Fruit fly (Drosophila melanogaster) whole organism, embryonic: ENCODE results near the gene CG7611.

ENCODE experiments used
- Asciz ChIP-seq: fragments of 200-800 bp; sonication (Bioruptor generic); optimal IDR thresholded peaks from 2 replicates; lab custom pipeline; 2017; ENCODE audit warnings: missing biosample characterization, mild to moderate bottlenecking, missing genetic modification characterization, missing genetic modification reagents
- Bdp1 ChIP-seq: fragments of 200-800 bp; sonication (Bioruptor generic); optimal IDR thresholded peaks from 3 replicates; lab custom pipeline; 2016; ENCODE audit warnings: missing biosample characterization, missing genetic modification characterization
- CG10979 ChIP-seq: fragments of 200-800 bp; sonication (Bioruptor generic); optimal IDR thresholded peaks from 2 replicates; lab custom pipeline; 2018; ENCODE audit warnings: missing biosample characterization, mild to moderate bottlenecking, missing genetic modification characterization, moderate library complexity
- CG12391 ChIP-seq: fragments of 200-800 bp; sonication (Bioruptor generic); optimal IDR thresholded peaks from 3 replicates; lab custom pipeline; 2018; ENCODE audit warnings: missing biosample characterization, mild to moderate bottlenecking, missing genetic modification characterization, moderate library complexity
- CG13287 ChIP-seq: fragments of 200-800 bp; sonication (Bioruptor generic); IDR thresholded peaks from 2 replicates; pipeline ENCODE4 v1.3.6; 2022; ENCODE audit warnings: missing biosample characterization, missing genetic modification characterization; ENCODE audit not compliant: partially characterized antibody
- CG13624 ChIP-seq: fragments of 200-800 bp; sonication (Bioruptor generic); optimal IDR thresholded peaks from 2 replicates; lab custom pipeline; 2016; ENCODE audit warnings: missing biosample characterization, missing genetic modification characterization
- CG16863 ChIP-seq: fragments of 200-800 bp; sonication (Bioruptor generic); optimal IDR thresholded peaks from 3 replicates; lab custom pipeline; 2016; ENCODE audit warnings: missing biosample characterization, missing genetic modification characterization
- CG17328 ChIP-seq: fragments of 200-800 bp; sonication (Bioruptor generic); IDR thresholded peaks from 2 replicates; pipeline ENCODE4 v1.3.6; 2022; ENCODE audit warnings: missing biosample characterization, missing genetic modification characterization
- CG17359 ChIP-seq: fragments of 200-800 bp; sonication (Bioruptor generic); optimal IDR thresholded peaks from 3 replicates; lab custom pipeline; 2018; ENCODE audit warnings: missing biosample characterization, mild to moderate bottlenecking, missing genetic modification characterization, moderate library complexity
- CG18262 ChIP-seq: fragments of 200-800 bp; optimal IDR thresholded peaks from 3 replicates; lab custom pipeline; 2019; ENCODE audit warnings: missing biosample characterization, mild to moderate bottlenecking, missing genetic modification characterization, moderate library complexity
- CG2120 ChIP-seq: fragments of 200-800 bp; sonication (Bioruptor generic); optimal IDR thresholded peaks from 3 replicates; lab custom pipeline; 2016; ENCODE audit warnings: missing biosample characterization, missing genetic modification characterization
- CG2712 ChIP-seq: fragments of 200-800 bp; optimal IDR thresholded peaks from 3 replicates; lab custom pipeline; 2019; ENCODE audit warnings: missing biosample characterization, mild to moderate bottlenecking, missing genetic modification characterization, moderate library complexity
- CG3163 ChIP-seq: fragments of 200-800 bp; sonication (Bioruptor generic); optimal IDR thresholded peaks from 3 replicates; lab custom pipeline; 2016; ENCODE audit warnings: missing biosample characterization, missing genetic modification characterization
- CG4424 ChIP-seq: fragments of 200-800 bp; sonication (Bioruptor generic); optimal IDR thresholded peaks from 3 replicates; lab custom pipeline; 2016; ENCODE audit warnings: missing biosample characterization, missing genetic modification characterization
- CG6175 ChIP-seq: fragments of 200-800 bp; sonication (Bioruptor generic); IDR thresholded peaks from 3 replicates; pipeline ENCODE4 v1.3.6; 2022; ENCODE audit warnings: missing biosample characterization, missing genetic modification characterization
- CG7357 ChIP-seq: fragments of 200-800 bp; sonication (Bioruptor generic); IDR thresholded peaks from 3 replicates; pipeline ENCODE4 v1.3.6; 2022; ENCODE audit warnings: missing biosample characterization, missing genetic modification characterization
- CG7745 ChIP-seq: fragments of 200-800 bp; sonication (Bioruptor generic); optimal IDR thresholded peaks from 2 replicates; lab custom pipeline; 2018; ENCODE audit warnings: missing biosample characterization, mild to moderate bottlenecking, missing genetic modification characterization, moderate library complexity
- CG7987 ChIP-seq: fragments of 200-800 bp; sonication (Bioruptor generic); optimal IDR thresholded peaks from 2 replicates; lab custom pipeline; 2018; ENCODE audit warnings: missing biosample characterization, mild to moderate bottlenecking, missing genetic modification characterization, moderate library complexity
- D ChIP-seq, 2 experiments: fragments of 200-800 bp in 1 of 2; fragments of >200 bp in 1 of 2; sonication (Bioruptor generic) in 1 of 2; optimal IDR thresholded peaks; 2 replicates in 1 of 2; 3 replicates in 1 of 2; lab custom pipeline; 2017; ENCODE audit warnings: mild to moderate bottlenecking in 1 of 2, missing biosample characterization in 1 of 2, missing genetic modification characterization in 1 of 2, missing genetic modification reagents in 1 of 2
- D19A ChIP-seq: fragments of 200-800 bp; optimal IDR thresholded peaks from 3 replicates; lab custom pipeline; 2019; ENCODE audit warnings: missing biosample characterization, mild to moderate bottlenecking, missing genetic modification characterization, moderate library complexity
- ERR ChIP-seq: fragments of 200-800 bp; sonication (Bioruptor generic); optimal IDR thresholded peaks from 2 replicates; lab custom pipeline; 2016; ENCODE audit warnings: missing biosample characterization, missing genetic modification characterization
- Ets65A ChIP-seq: fragments of 200-800 bp; sonication (Bioruptor generic); peaks from one replicate; lab custom pipeline; 2016; ENCODE audit warnings: missing biosample characterization, missing genetic modification characterization
- Fer1 ChIP-seq: fragments of 200-800 bp; sonication (Bioruptor generic); optimal IDR thresholded peaks from 2 replicates; lab custom pipeline; 2017; ENCODE audit warnings: missing biosample characterization, mild to moderate bottlenecking, missing genetic modification characterization
- Med ChIP-seq: fragments of 200-800 bp; sonication (Bioruptor generic); peaks from one replicate; lab custom pipeline; 2016; ENCODE audit warnings: missing biosample characterization, missing genetic modification characterization, mild to moderate bottlenecking, inconsistent platforms, moderate library complexity
- NfI ChIP-seq: fragments of 200-800 bp; sonication (Bioruptor generic); optimal IDR thresholded peaks from 3 replicates; lab custom pipeline; 2018; ENCODE audit warnings: missing biosample characterization, mild to moderate bottlenecking, missing genetic modification characterization, moderate library complexity
- Opbp ChIP-seq: fragments of 200-800 bp; sonication (Bioruptor generic); IDR thresholded peaks from 3 replicates; pipeline ENCODE4 v1.3.6; 2022; ENCODE audit warnings: missing biosample characterization, missing genetic modification characterization; ENCODE audit not compliant: partially characterized antibody
- Optix ChIP-seq: fragments of 200-800 bp; sonication (Bioruptor generic); IDR thresholded peaks from 3 replicates; pipeline ENCODE4 v1.3.6; 2022; ENCODE audit warnings: missing biosample characterization, missing genetic modification characterization
- Poxn ChIP-seq: fragments of 200-800 bp; sonication (Bioruptor generic); IDR thresholded peaks from 2 replicates; pipeline ENCODE4 v1.3.6; 2022; ENCODE audit warnings: missing biosample characterization, missing genetic modification characterization
- Ravus ChIP-seq: fragments of 200-800 bp; sonication (Bioruptor generic); IDR thresholded peaks from 2 replicates; pipeline ENCODE4 v1.3.6; 2022; ENCODE audit warnings: missing biosample characterization, missing genetic modification characterization
- Rx ChIP-seq: fragments of 200-800 bp; sonication (Bioruptor generic); IDR thresholded peaks from 2 replicates; pipeline ENCODE4 v1.3.6; 2022; ENCODE audit warnings: missing biosample characterization, missing genetic modification characterization
- Ssrp ChIP-seq: fragments of 200-800 bp; sonication (Bioruptor generic); optimal IDR thresholded peaks from 2 replicates; lab custom pipeline; 2018; ENCODE audit warnings: missing biosample characterization, mild to moderate bottlenecking, missing genetic modification characterization, moderate library complexity
- al ChIP-seq: fragments of 200-800 bp; sonication (Bioruptor generic); IDR thresholded peaks from 2 replicates; pipeline ENCODE4 v1.3.6; 2022; ENCODE audit warnings: missing biosample characterization, missing genetic modification characterization
- chinmo ChIP-seq: fragments of 200-800 bp; sonication (Bioruptor generic); IDR thresholded peaks from 4 replicates; pipeline ENCODE4 v1.3.6; 2022; ENCODE audit warnings: missing biosample characterization, missing genetic modification characterization; ENCODE audit not compliant: partially characterized antibody
- crp ChIP-seq, 2 experiments: fragments of 200-800 bp; sonication (Bioruptor generic); optimal IDR thresholded peaks; 2 replicates in 1 of 2; 3 replicates in 1 of 2; lab custom pipeline; 2017; ENCODE audit warnings: missing biosample characterization in 2 of 2, missing genetic modification characterization in 2 of 2, mild to moderate bottlenecking in 1 of 2, moderate library complexity in 1 of 2
- ewg ChIP-seq: fragments of 200-800 bp; sonication (Bioruptor generic); optimal IDR thresholded peaks from 3 replicates; lab custom pipeline; 2017; ENCODE audit warnings: mild to moderate bottlenecking, missing biosample characterization, missing genetic modification reagents, missing genetic modification characterization
- fd64A ChIP-seq: fragments of 200-800 bp; sonication (Bioruptor generic); optimal IDR thresholded peaks from 3 replicates; lab custom pipeline; 2018; ENCODE audit warnings: missing biosample characterization, mild to moderate bottlenecking, missing genetic modification characterization
- ftz-f1 ChIP-seq: fragments of 200-800 bp; sonication (Bioruptor generic); optimal IDR thresholded peaks from 2 replicates; lab custom pipeline; 2016; ENCODE audit warnings: missing biosample characterization, missing genetic modification characterization
- gt ChIP-seq: fragments of 200-800 bp; sonication (Bioruptor generic); IDR thresholded peaks from 2 replicates; pipeline ENCODE4 v1.3.6; 2022; ENCODE audit warnings: missing biosample characterization, missing genetic modification characterization
- insv ChIP-seq, 2 experiments: fragments of 200-800 bp; sonication (Bioruptor generic); optimal IDR thresholded peaks; 3 replicates each; lab custom pipeline; 2016 to 2018; ENCODE audit warnings: missing biosample characterization in 2 of 2, missing genetic modification characterization in 2 of 2
- kni ChIP-seq: fragments of 200-800 bp; sonication (Bioruptor generic); optimal IDR thresholded peaks from 3 replicates; lab custom pipeline; 2017; ENCODE audit warnings: mild to moderate bottlenecking, missing biosample characterization, missing genetic modification reagents, missing genetic modification characterization
- phol ChIP-seq: fragments of 200-800 bp; sonication (Bioruptor generic); optimal IDR thresholded peaks from 3 replicates; lab custom pipeline; 2018; ENCODE audit warnings: missing biosample characterization, mild to moderate bottlenecking, missing genetic modification characterization, moderate library complexity
- sd ChIP-seq: fragments of 200-800 bp; sonication (Bioruptor generic); optimal IDR thresholded peaks from 3 replicates; lab custom pipeline; 2018; ENCODE audit warnings: missing biosample characterization, mild to moderate bottlenecking, missing genetic modification characterization, moderate library complexity
- sens ChIP-seq: fragments of 200-800 bp; sonication (Bioruptor generic); peaks from one replicate; lab custom pipeline; 2016; ENCODE audit warnings: missing biosample characterization, missing genetic modification characterization
- stwl ChIP-seq: fragments of 200-800 bp; sonication (Bioruptor generic); optimal IDR thresholded peaks from 3 replicates; lab custom pipeline; 2018; ENCODE audit warnings: missing biosample characterization, mild to moderate bottlenecking, missing genetic modification characterization, moderate library complexity
- tll ChIP-seq, 2 experiments: fragments of 200-800 bp in 1 of 2; fragments of >200 bp in 1 of 2; sonication (Bioruptor generic) in 1 of 2; optimal IDR thresholded peaks; 2 replicates each; lab custom pipeline; 2017 to 2019; ENCODE audit warnings: missing biosample characterization in 2 of 2, missing genetic modification characterization in 2 of 2, mild to moderate bottlenecking in 1 of 2, moderate library complexity in 1 of 2
- trem ChIP-seq: fragments of 200-800 bp; optimal IDR thresholded peaks from 3 replicates; lab custom pipeline; 2019; ENCODE audit warnings: missing biosample characterization, mild to moderate bottlenecking, missing genetic modification characterization, moderate library complexity
- usp ChIP-seq: fragments of >200 bp; optimal IDR thresholded peaks from 2 replicates; lab custom pipeline; 2017; ENCODE audit warnings: missing biosample characterization, missing genetic modification characterization

Gene CG7611

dm6 chr3L:21524071-21524889 lies 1.3 kb downstream of the CG7611 start (continued):
- TF ChIP-seq fd64A (GFP tag; lab: Kevin White, UChicago): no peak
- TF ChIP-seq Opbp: no peak
- peak; percentile 38 for TF ChIP-seq CG2712 (tag; lab: Kevin White, UChicago)
- TF ChIP-seq phol: no peak
- TF ChIP-seq CG4424 (GFP tag; lab: Kevin White, UChicago): peak; percentile 16
- no peak for TF ChIP-seq CG13287 (GFP tag; lab: Robert Waterston, UW)
- TF ChIP-seq tll (GFP tag; optimal IDR thresholded peaks at IDR 0.05; lab: Kevin White, UChicago): no peak
- peak; percentile 9 for TF ChIP-seq CG17359
- TF ChIP-seq Ets65A (GFP tag; lab: Kevin White, UChicago): peak; percentile 45
- TF ChIP-seq sens (GFP tag; lab: Kevin White, UChicago): peak; percentile 77
- TF ChIP-seq CG18262: peak; percentile 12
- TF ChIP-seq CG10979 (tag; lab: Kevin White, UChicago): peak; percentile 33
- peak; percentile 22 for TF ChIP-seq Med
- TF ChIP-seq CG7357 (GFP tag; lab: Robert Waterston, UW): no peak
- TF ChIP-seq Fer1 (GFP tag; lab: Kevin White, UChicago): no peak

dm6 chr3L:21529108-21529507 lies 6.1 kb downstream of the CG7611 start, which contains the start of gene Arv1:
TSS of gene Arv1 (minus strand) at chr3L:21529333.
- TF ChIP-seq insv (GFP tag; optimal IDR thresholded peaks at IDR 0.05; lab: Kevin White, UChicago) (no peak), crp (GFP tag; optimal IDR thresholded peaks at IDR 0.05; lab: Kevin White, UChicago) (peak; percentile 19 to 83), usp (GFP tag; lab: Kevin White, UChicago) (no peak), CG13287 (GFP tag; lab: Robert Waterston, UW) (peak; percentile 19; the same call in 1 of the 2 replicates), Asciz (GFP tag; lab: Kevin White, UChicago) (no peak), Ssrp (tag; lab: Kevin White, UChicago) (no peak), D (optimal IDR thresholded peaks at IDR 0.05; lab: Kevin White, UChicago) (no peak), D (GFP tag; optimal IDR thresholded peaks at IDR 0.05; lab: Kevin White, UChicago) (no peak), CG16863 (GFP tag; lab: Kevin White, UChicago) (no peak), CG2120 (GFP tag; lab: Kevin White, UChicago) (no peak), Optix (GFP tag; lab: Robert Waterston, UW) (no peak), ftz-f1 (GFP tag; lab: Kevin White, UChicago) (no peak), CG7745 (tag; lab: Kevin White, UChicago) (no peak), Opbp (peak; percentile 14; the same call in 1 of the 3 replicates), stwl (tag; lab: Kevin White, UChicago) (peak; percentile 57), gt (GFP tag; lab: Robert Waterston, UW) (no peak), Ravus (GFP tag; lab: Robert Waterston, UW) (no peak), CG6175 (no peak), chinmo (GFP tag; lab: Robert Waterston, UW) (peak; percentile 72; the same call in 1 of the 4 replicates), sd (tag; lab: Kevin White, UChicago) (no peak), ewg (GFP tag; lab: Kevin White, UChicago) (no peak), kni (GFP tag; lab: Kevin White, UChicago) (no peak), al (GFP tag; lab: Robert Waterston, UW) (no peak), CG17328 (GFP tag; lab: Robert Waterston, UW) (no peak), CG12391 (tag; lab: Kevin White, UChicago) (no peak), ERR (GFP tag; lab: Kevin White, UChicago) (no peak), Rx (GFP tag; lab: Robert Waterston, UW) (no peak), phol (peak; percentile 22), Bdp1 (GFP tag; lab: Kevin White, UChicago) (no peak), CG7987 (no peak), CG3163 (GFP tag; lab: Kevin White, UChicago) (no peak), CG13624 (no peak), trem (tag; lab: Kevin White, UChicago) (peak; percentile 27), D19A (no peak), Poxn (no peak), NfI (no peak)
